Worm (Caenorhabditis elegans) whole organism, late embryonic: Measurements from ENCODE around the gene C33A12.19.

Source experiments
- K02D7.2 ChIP-seq: sonication (generic microtip); optimal IDR thresholded peaks from 2 replicates; lab custom pipeline; 2017; ENCODE audit warnings: mild to moderate bottlenecking, missing genetic modification characterization, missing compliant biosample characterization
- ama-1 ChIP-seq: fragments of 150-350 bp; optimal IDR thresholded peaks from 2 replicates; lab custom pipeline; 2014
- ceh-2 ChIP-seq: sonication (generic microtip); optimal IDR thresholded peaks from 2 replicates; lab custom pipeline; 2016; ENCODE audit warnings: missing genotype, missing genetic modification characterization, missing compliant biosample characterization
- ceh-30 ChIP-seq: fragments of 150-350 bp; optimal IDR thresholded peaks from 2 replicates; lab custom pipeline; 2014; ENCODE audit warnings: missing biosample characterization, missing genetic modification characterization
- ceh-31 ChIP-seq: sonication (generic microtip); optimal IDR thresholded peaks from 2 replicates; lab custom pipeline; 2016; ENCODE audit warnings: missing genetic modification characterization, missing compliant biosample characterization
- ceh-34 ChIP-seq: sonication (generic microtip); optimal IDR thresholded peaks from 2 replicates; lab custom pipeline; 2016; ENCODE audit warnings: mild to moderate bottlenecking, missing genetic modification characterization, missing compliant biosample characterization
- ceh-48 ChIP-seq: sonication (generic microtip); optimal IDR thresholded peaks from 2 replicates; lab custom pipeline; 2016; ENCODE audit warnings: missing genetic modification characterization, inconsistent platforms, missing compliant biosample characterization
- ceh-9 ChIP-seq: sonication (generic microtip); optimal IDR thresholded peaks from 2 replicates; lab custom pipeline; 2016; ENCODE audit warnings: mild to moderate bottlenecking, missing genetic modification characterization, inconsistent platforms, missing compliant biosample characterization
- che-1 ChIP-seq: sonication (generic microtip); optimal IDR thresholded peaks from 2 replicates; lab custom pipeline; 2016; ENCODE audit warnings: mild to moderate bottlenecking, missing genetic modification characterization, missing compliant biosample characterization
- elt-2 ChIP-seq: sonication (generic microtip); optimal IDR thresholded peaks from 2 replicates; lab custom pipeline; 2016; ENCODE audit warnings: missing genetic modification reagents, missing genetic modification characterization, missing compliant biosample characterization
- elt-4 ChIP-seq: sonication (generic microtip); optimal IDR thresholded peaks from 2 replicates; lab custom pipeline; 2016; ENCODE audit warnings: missing genetic modification characterization, missing compliant biosample characterization
- eyg-1 ChIP-seq: sonication (generic microtip); optimal IDR thresholded peaks from 2 replicates; lab custom pipeline; 2016; ENCODE audit warnings: missing genotype, missing genetic modification characterization, missing compliant biosample characterization
- fax-1 ChIP-seq: sonication (generic microtip); optimal IDR thresholded peaks from 2 replicates; lab custom pipeline; 2016; ENCODE audit warnings: missing genotype, missing genetic modification characterization, missing compliant biosample characterization
- hlh-30 ChIP-seq: sonication (generic microtip); optimal IDR thresholded peaks from 2 replicates; lab custom pipeline; 2017; ENCODE audit warnings: antibody characterized with exemption, missing genetic modification characterization, missing compliant biosample characterization; ENCODE audit not compliant: insufficient read depth
- hlh-6 ChIP-seq: sonication (generic microtip); optimal IDR thresholded peaks from 2 replicates; lab custom pipeline; 2016; ENCODE audit warnings: missing genotype, missing genetic modification characterization, missing compliant biosample characterization
- lim-6 ChIP-seq: sonication (generic microtip); optimal IDR thresholded peaks from 2 replicates; lab custom pipeline; 2016; ENCODE audit warnings: missing genetic modification characterization, missing compliant biosample characterization
- lin-11 ChIP-seq: fragments of 200-800 bp; sonication (Bioruptor generic); optimal IDR thresholded peaks from 2 replicates; lab custom pipeline; 2018; ENCODE audit warnings: mild to moderate bottlenecking, missing genetic modification characterization, missing compliant biosample characterization
- nfya-1 ChIP-seq: sonication (generic microtip); optimal IDR thresholded peaks from 2 replicates; lab custom pipeline; 2017; ENCODE audit warnings: missing genetic modification characterization, mild to moderate bottlenecking, missing compliant biosample characterization, antibody characterized with exemption, moderate library complexity
- nhr-11 ChIP-seq: fragments of 150-350 bp; optimal IDR thresholded peaks from 2 replicates; lab custom pipeline; 2014; ENCODE audit warnings: missing biosample characterization, missing genetic modification characterization
- nhr-232 ChIP-seq: sonication (generic microtip); optimal IDR thresholded peaks from 2 replicates; lab custom pipeline; 2016; ENCODE audit warnings: missing genetic modification characterization, missing compliant biosample characterization
- npax-4 ChIP-seq: sonication (generic microtip); optimal IDR thresholded peaks from 2 replicates; lab custom pipeline; 2016; ENCODE audit warnings: missing genetic modification characterization, missing compliant biosample characterization
- pag-3 ChIP-seq: sonication (generic microtip); optimal IDR thresholded peaks from 2 replicates; lab custom pipeline; 2016; ENCODE audit warnings: missing compliant biosample characterization, missing genetic modification characterization, borderline replicate concordance
- pax-1 ChIP-seq: fragments of 150-350 bp; optimal IDR thresholded peaks from 2 replicates; lab custom pipeline; 2014; ENCODE audit warnings: missing biosample characterization, missing genetic modification characterization
- pha-2 ChIP-seq: sonication (generic microtip); optimal IDR thresholded peaks from 2 replicates; lab custom pipeline; 2017; ENCODE audit warnings: mild to moderate bottlenecking, missing genetic modification characterization, missing compliant biosample characterization
- pros-1 ChIP-seq: fragments of 150-350 bp; optimal IDR thresholded peaks from 2 replicates; lab custom pipeline; 2014; ENCODE audit warnings: missing biosample characterization, missing genetic modification reagents, missing genetic modification characterization
- rnt-1 ChIP-seq: sonication (generic microtip); optimal IDR thresholded peaks from 2 replicates; lab custom pipeline; 2016; ENCODE audit warnings: missing genetic modification characterization, missing compliant biosample characterization
- sdc-2 ChIP-seq: sonication (generic microtip); optimal IDR thresholded peaks from 2 replicates; lab custom pipeline; 2016; ENCODE audit warnings: missing genotype, missing genetic modification characterization, missing compliant biosample characterization
- sox-2 ChIP-seq: fragments of 200-800 bp; sonication (Bioruptor generic); IDR thresholded peaks from 2 replicates; pipeline ENCODE4 v1.3.6; 2022; ENCODE audit warnings: missing genetic modification reagents, missing genetic modification characterization, missing compliant biosample characterization
- sox-4 ChIP-seq: sonication (generic microtip); optimal IDR thresholded peaks from 2 replicates; lab custom pipeline; 2017; ENCODE audit warnings: mild to moderate bottlenecking, missing genetic modification characterization, inconsistent platforms, missing compliant biosample characterization
- tbx-7 ChIP-seq: sonication (generic microtip); optimal IDR thresholded peaks from 2 replicates; lab custom pipeline; 2016; ENCODE audit warnings: missing genotype, missing genetic modification characterization, missing compliant biosample characterization
- ttx-3 ChIP-seq: sonication (generic microtip); optimal IDR thresholded peaks from 2 replicates; lab custom pipeline; 2016; ENCODE audit warnings: missing genetic modification reagents, missing genetic modification characterization, missing compliant biosample characterization
- unc-3 ChIP-seq, 2 experiments: fragments of 200-800 bp in 1 of 2; sonication (Bioruptor generic) in 1 of 2; sonication (generic microtip) in 1 of 2; conservative IDR thresholded peaks in 1 of 2; optimal IDR thresholded peaks in 1 of 2; 2 replicates each; pipeline versions ENCODE4 v1.3.6 to Lab custom; 2016 to 2022; ENCODE audit warnings: missing compliant biosample characterization in 2 of 2, missing genetic modification characterization in 2 of 2, missing genetic modification reagents in 1 of 2
- unc-42 ChIP-seq: sonication (generic microtip); optimal IDR thresholded peaks from 2 replicates; lab custom pipeline; 2016; ENCODE audit warnings: missing genotype, missing genetic modification characterization, missing compliant biosample characterization
- unc-55 ChIP-seq: sonication (generic microtip); optimal IDR thresholded peaks from 2 replicates; lab custom pipeline; 2017; ENCODE audit warnings: missing biosample characterization, missing genetic modification reagents, missing genetic modification characterization
- unc-86 ChIP-seq: sonication (generic microtip); optimal IDR thresholded peaks from 2 replicates; lab custom pipeline; 2016; ENCODE audit warnings: missing genetic modification characterization, missing compliant biosample characterization
- ztf-16 ChIP-seq: sonication (generic microtip); optimal IDR thresholded peaks from 2 replicates; lab custom pipeline; 2017; ENCODE audit warnings: missing genetic modification characterization, missing compliant biosample characterization

The C33A12.19 gene

DNA sequence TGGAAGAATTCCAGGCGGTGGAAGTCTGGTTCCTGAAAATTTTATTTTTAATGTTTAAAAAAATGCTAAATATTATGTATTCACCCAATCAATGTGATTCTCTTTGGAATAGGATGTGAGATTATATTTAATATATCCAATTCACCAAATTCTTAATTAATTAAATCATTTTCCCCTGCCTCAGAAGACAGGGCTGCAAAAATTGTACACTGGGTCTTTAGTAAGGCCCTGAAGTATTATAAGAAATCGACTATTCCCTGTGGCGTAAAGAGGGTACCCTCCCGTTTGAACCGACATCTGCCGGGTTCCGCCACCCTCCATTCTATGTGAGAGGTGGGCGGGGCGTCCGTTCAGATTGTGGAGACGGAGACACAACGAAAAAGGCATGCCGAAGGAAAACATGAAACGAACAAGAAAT, 5.6 kb upstream of the C33A12.19 start:
- TF ChIP-seq elt-2 (no peak), ceh-34 (tag; lab: Kevin White, UChicago) (no peak), elt-4 (tag; lab: Kevin White, UChicago) (no peak), pax-1 (tag; lab: Kevin White, UChicago) (no peak), npax-4 (tag; lab: Kevin White, UChicago) (no peak), che-1 (tag; lab: Kevin White, UChicago) (no peak), ceh-31 (tag; lab: Kevin White, UChicago) (peak; percentile 31), sox-4 (no peak), K02D7.2 (tag; lab: Kevin White, UChicago) (no peak), ceh-30 (no peak), pag-3 (tag; lab: Kevin White, UChicago) (no peak), ama-1 (peak; percentile 67), sdc-2 (tag; lab: Kevin White, UChicago) (peak; percentile 7), nhr-232 (tag; lab: Kevin White, UChicago) (no peak), hlh-6 (tag; lab: Kevin White, UChicago) (no peak), unc-42 (tag; lab: Kevin White, UChicago) (peak; percentile 67), unc-55 (GFP tag; lab: Kevin White, UChicago) (peak; percentile 27), lim-6 (tag; lab: Kevin White, UChicago) (no peak), ceh-48 (peak; percentile 1), tbx-7 (tag; lab: Kevin White, UChicago) (no peak), pros-1 (tag; lab: Kevin White, UChicago) (peak; percentile 77), nfya-1 (tag; lab: Kevin White, UChicago) (peak; percentile 69), unc-86 (tag; lab: Kevin White, UChicago) (no peak), lin-11 (no peak), unc-3 (GFP tag; conservative IDR thresholded peaks at IDR 0.05; lab: Robert Waterston, UW) (no peak), unc-3 (tag; optimal IDR thresholded peaks at IDR 0.05; lab: Kevin White, UChicago) (no peak)

DNA sequence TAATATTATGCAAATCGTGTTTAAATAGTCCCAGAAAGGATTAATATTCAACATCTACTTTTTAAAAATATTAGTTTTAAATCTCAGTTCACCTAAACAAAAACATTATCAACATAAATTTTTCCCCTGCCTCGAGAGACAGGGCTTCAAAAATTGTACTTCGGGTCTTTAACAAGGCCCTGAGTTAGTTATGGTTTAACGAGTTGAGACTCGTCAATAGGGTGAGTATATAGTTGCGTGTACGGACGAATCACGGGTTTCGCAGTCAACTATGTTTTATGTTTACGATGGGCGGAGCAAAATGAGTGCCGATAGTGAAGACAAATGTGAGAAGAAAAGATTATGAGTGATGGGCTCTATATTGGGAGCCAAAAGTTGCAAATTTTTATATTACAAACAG, 5.2 kb upstream of the C33A12.19 start:
- TF ChIP-seq nhr-11 (no peak), ceh-48 (no peak), ceh-2 (tag; lab: Kevin White, UChicago) (no peak), sox-2 (no peak), tbx-7 (tag; lab: Kevin White, UChicago) (no peak)

DNA sequence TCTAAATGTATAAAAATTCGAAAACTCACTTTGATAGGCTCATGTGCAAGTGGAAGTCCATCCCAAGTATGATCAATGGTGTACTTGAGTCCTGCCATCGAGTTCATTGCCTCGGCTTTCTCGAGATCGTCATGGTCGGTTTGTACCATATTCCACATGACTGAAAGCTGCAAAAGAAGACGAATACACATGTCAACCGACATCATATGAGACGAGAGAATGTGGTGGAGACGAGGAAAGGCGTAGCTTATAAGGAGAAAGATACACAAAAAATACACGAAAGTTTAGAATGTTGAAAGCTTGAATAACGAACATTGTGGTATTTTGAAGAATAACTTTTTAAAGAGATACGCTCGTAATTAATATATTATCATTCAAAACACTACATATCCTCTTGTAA, 4.0 kb upstream of the C33A12.19 start, which contains the start of gene C33A12.3:
TSS of gene C33A12.3 (minus strand) at position 167 of the 400 bp plus-strand sequence.
- no peak for TF ChIP-seq ceh-34 (tag; lab: Kevin White, UChicago)
- TF ChIP-seq ceh-9 (tag; lab: Kevin White, UChicago): no peak

DNA sequence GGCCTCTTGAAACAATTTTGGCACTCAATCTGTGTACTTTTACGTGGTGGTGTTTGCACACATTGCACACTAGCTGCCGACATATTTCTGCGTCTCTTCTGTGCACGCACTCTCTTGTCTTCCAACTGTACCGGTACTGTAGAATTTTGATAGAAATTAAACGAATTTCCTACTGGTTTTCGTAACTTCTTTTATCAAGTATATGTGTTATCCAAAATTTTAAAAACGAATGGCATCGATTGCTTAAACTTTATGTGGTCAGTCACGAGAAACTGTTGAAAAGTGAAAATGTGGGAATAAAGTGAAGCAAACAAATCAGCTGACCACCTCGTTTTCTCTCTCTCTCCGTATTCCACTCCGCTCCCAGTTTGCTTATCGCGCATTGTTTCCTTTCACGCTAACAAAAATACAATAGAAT, 3.4 kb upstream of the C33A12.19 start:
- TF ChIP-seq K02D7.2 (tag; lab: Kevin White, UChicago) (no peak), ztf-16 (tag; lab: Kevin White, UChicago) (no peak), unc-3 (GFP tag; conservative IDR thresholded peaks at IDR 0.05; lab: Robert Waterston, UW) (no peak), unc-3 (tag; optimal IDR thresholded peaks at IDR 0.05; lab: Kevin White, UChicago) (no peak), rnt-1 (tag; lab: Kevin White, UChicago) (peak; percentile 15), fax-1 (no peak), eyg-1 (tag; lab: Kevin White, UChicago) (no peak), lim-6 (tag; lab: Kevin White, UChicago) (no peak), ttx-3 (no peak), pha-2 (tag; lab: Kevin White, UChicago) (no peak), nhr-11 (no peak), hlh-30 (peak; percentile 76)
